Worm (Caenorhabditis elegans): ENCODE measurements around the gene rhr-2.

- TF ChIP-seq tbx-2 (tag; optimal IDR thresholded peaks at IDR 0.05): no peak
- TF ChIP-seq ztf-4 (tag; optimal IDR thresholded peaks at IDR 0.05): no peak
- TF ChIP-seq lin-15B (tag; optimal IDR thresholded peaks at IDR 0.05): no peak
- TF ChIP-seq ama-1 (optimal IDR thresholded peaks at IDR 0.05): no peak
- TF ChIP-seq nhr-237 (tag; optimal IDR thresholded peaks at IDR 0.05): no peak
- no peak for TF ChIP-seq unc-39 (tag; optimal IDR thresholded peaks at IDR 0.05)
- peak; percentile 19 for TF ChIP-seq nfya-1 (tag; optimal IDR thresholded peaks at IDR 0.05; ENCODE audit: insufficient read depth)
- no peak for TF ChIP-seq hmg-11 (tag; optimal IDR thresholded peaks at IDR 0.05)
- TF ChIP-seq lin-39 (tag; optimal IDR thresholded peaks at IDR 0.05): no peak
Measured at ce11 chrV:11777846-11778245, 47.9 kb upstream of the rhr-2 start.

Measured in whole organism, L3 larva.